Worm (Caenorhabditis elegans): ENCODE measurements around the gene C34H4.5.

The C34H4.5 gene

DNA sequence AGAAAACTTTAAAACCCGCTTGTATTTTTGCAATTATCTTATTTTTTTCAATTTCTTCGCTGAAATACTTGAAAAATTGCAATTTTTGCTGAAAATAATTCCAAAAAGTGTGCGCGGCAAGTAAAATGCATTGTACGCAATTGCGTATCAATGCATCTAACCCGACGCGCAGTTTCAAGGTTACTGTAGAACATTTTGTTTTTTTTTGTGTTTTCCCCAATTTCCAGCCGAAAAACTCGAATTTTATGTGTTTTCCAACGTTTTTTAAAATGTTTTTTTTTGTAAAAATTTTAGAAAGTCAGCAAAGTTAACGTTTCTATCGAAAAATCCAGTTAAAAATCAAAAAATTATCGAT is 53.4 kb downstream of the C34H4.5 start:
- no peak for TF ChIP-seq lin-39 (tag; optimal IDR thresholded peaks at IDR 0.05)
- no peak for TF ChIP-seq eor-1 (tag; optimal IDR thresholded peaks at IDR 0.05)
- TF ChIP-seq mml-1 (tag; optimal IDR thresholded peaks at IDR 0.05) = no peak
- TF ChIP-seq R02D3.7 (tag; optimal IDR thresholded peaks at IDR 0.05) = no peak
- TF ChIP-seq nhr-23 (tag; optimal IDR thresholded peaks at IDR 0.05) = no peak
- no peak for TF ChIP-seq ztf-4 (tag; optimal IDR thresholded peaks at IDR 0.05)
- no peak for TF ChIP-seq lsy-12 (tag; optimal IDR thresholded peaks at IDR 0.05)
- no peak for TF ChIP-seq skn-1 (tag; optimal IDR thresholded peaks at IDR 0.05)
- no peak for TF ChIP-seq nhr-237 (tag; optimal IDR thresholded peaks at IDR 0.05)
- no peak for TF ChIP-seq lin-15B (tag; optimal IDR thresholded peaks at IDR 0.05)
- no peak for TF ChIP-seq unc-39 (tag; optimal IDR thresholded peaks at IDR 0.05)
- no peak for TF ChIP-seq tbx-2 (tag; optimal IDR thresholded peaks at IDR 0.05)
- TF ChIP-seq nhr-77 (tag; optimal IDR thresholded peaks at IDR 0.05) = no peak
- no peak for TF ChIP-seq ceh-16 (tag; optimal IDR thresholded peaks at IDR 0.05)
- TF ChIP-seq unc-62 (GFP tag; optimal IDR thresholded peaks at IDR 0.05) = no peak
- TF ChIP-seq elt-2 (tag; optimal IDR thresholded peaks at IDR 0.05) = no peak

DNA sequence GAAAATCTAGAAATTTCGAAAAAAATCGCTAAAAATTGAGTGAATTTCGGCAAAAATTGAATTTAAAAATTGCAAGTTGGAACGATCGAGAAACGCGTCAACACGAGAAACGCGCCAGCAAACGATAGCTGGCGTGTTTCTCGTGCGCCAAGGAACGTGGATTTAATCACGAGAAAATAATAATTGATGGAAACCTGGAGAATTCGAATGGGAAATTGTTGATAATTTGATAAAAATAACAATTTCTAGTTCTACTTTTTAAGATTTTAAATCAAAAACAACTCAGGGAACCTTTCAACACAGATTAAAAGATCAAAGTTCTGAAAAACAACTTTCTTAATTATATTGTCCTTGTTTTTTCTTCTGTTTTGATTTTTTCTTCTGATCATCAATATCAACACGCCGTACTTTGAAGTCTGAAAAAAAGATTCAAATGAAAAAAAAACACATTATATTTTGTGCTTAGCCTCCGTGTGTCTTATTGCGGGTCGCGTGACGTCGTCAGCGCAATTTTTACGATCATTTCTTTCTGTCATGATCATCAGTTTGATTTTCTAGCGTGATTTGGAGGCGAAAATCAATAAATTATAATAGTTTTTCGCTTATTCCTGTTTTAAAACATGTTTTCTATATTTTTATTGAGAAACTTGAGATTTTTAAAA is 53.9 kb downstream of the C34H4.5 start, which contains the start of gene npp-20:
Gene npp-20, minus strand, starts transcription at position 6 of the 662 bp plus-strand sequence.
- TF ChIP-seq pqm-1 (tag; optimal IDR thresholded peaks at IDR 0.05) (peak; percentile 5), ceh-16 (tag; optimal IDR thresholded peaks at IDR 0.05) (no peak), mdl-1 (tag; optimal IDR thresholded peaks at IDR 0.05) (peak; percentile 15), nfya-1 (tag; optimal IDR thresholded peaks at IDR 0.05; ENCODE audit: insufficient read depth) (peak; percentile 50), nhr-11 (tag; optimal IDR thresholded peaks at IDR 0.05) (no peak), R02D3.7 (tag; optimal IDR thresholded peaks at IDR 0.05) (no peak), pha-4 (tag; optimal IDR thresholded peaks at IDR 0.05) (peak; percentile 38), ceh-28 (tag; optimal IDR thresholded peaks at IDR 0.05) (peak; percentile 25), lin-39 (tag; optimal IDR thresholded peaks at IDR 0.05) (no peak), zag-1 (tag; optimal IDR thresholded peaks at IDR 0.05) (no peak), hmg-11 (tag; optimal IDR thresholded peaks at IDR 0.05) (peak; percentile 58), ceh-82 (tag; optimal IDR thresholded peaks at IDR 0.05) (no peak), tbx-2 (tag; optimal IDR thresholded peaks at IDR 0.05) (peak; percentile 15), nhr-25 (tag; optimal IDR thresholded peaks at IDR 0.05) (peak; percentile 25), skn-1 (tag; optimal IDR thresholded peaks at IDR 0.05) (no peak), elt-2 (tag; optimal IDR thresholded peaks at IDR 0.05) (peak; percentile 38), jun-1 (tag; optimal IDR thresholded peaks at IDR 0.05) (peak; percentile 6), nhr-23 (tag; optimal IDR thresholded peaks at IDR 0.05) (peak; percentile 16), elt-3 (tag; optimal IDR thresholded peaks at IDR 0.05) (no peak), nhr-43 (tag; optimal IDR thresholded peaks at IDR 0.05; ENCODE audit: poor library complexity, severe bottlenecking) (no peak), lin-15B (tag; optimal IDR thresholded peaks at IDR 0.05) (peak; percentile 65)
